Fruit fly (Drosophila melanogaster): ENCODE measurements around the gene CG7655.

dm6 chr3R:17706971-17707406 lies 24.5 kb downstream of the CG7655 start:
- TF ChIP-seq psq (optimal IDR thresholded peaks at IDR 0.05) (no peak), h (optimal IDR thresholded peaks at IDR 0.05) (no peak), ttk (optimal IDR thresholded peaks at IDR 0.05) (no peak), Sin3A (optimal IDR thresholded peaks at IDR 0.05) (no peak), insv (optimal IDR thresholded peaks at IDR 0.05) (no peak), Myc (optimal IDR thresholded peaks at IDR 0.05) (no peak)
